Worm (Caenorhabditis elegans) whole organism, L1 larva: Measurements from ENCODE around the gene fkb-1.
A peak's percentile ranks its signal among the peaks of the same experiment; 100 is the strongest.

ENCODE experiments used
- ama-1 ChIP-seq: fragments of 150-350 bp; optimal IDR thresholded peaks from 2 replicates; lab custom pipeline; 2014
- ceh-63 ChIP-seq: fragments of 200-800 bp; sonication (Bioruptor generic); optimal IDR thresholded peaks from 2 replicates; lab custom pipeline; 2018; ENCODE audit warnings: mild to moderate bottlenecking, missing genetic modification characterization, missing compliant biosample characterization
- ceh-82 ChIP-seq, 3 experiments: fragments of 150-350 bp in 1 of 3; sonication (generic microtip) in 2 of 3; optimal IDR thresholded peaks; 2 replicates each; lab custom pipeline; 2014 to 2017; ENCODE audit warnings: missing biosample characterization in 3 of 3, missing genetic modification characterization in 3 of 3
- dpl-1 ChIP-seq, 3 experiments: fragments of 150-350 bp in 2 of 3; sonication (generic microtip) in 1 of 3; optimal IDR thresholded peaks; 2 replicates each; lab custom pipeline; 2014 to 2017; ENCODE audit warnings: missing biosample characterization in 3 of 3, missing genetic modification characterization in 3 of 3, missing genetic modification reagents in 3 of 3
- fkh-10 ChIP-seq: sonication (generic microtip); optimal IDR thresholded peaks from 2 replicates; lab custom pipeline; 2017; ENCODE audit warnings: missing biosample characterization, missing genetic modification reagents, missing genetic modification characterization
- lin-35 ChIP-seq, 2 experiments: fragments of 150-350 bp; optimal IDR thresholded peaks; 2 replicates each; lab custom pipeline; 2014; ENCODE audit warnings: missing biosample characterization in 2 of 2, missing genetic modification characterization in 2 of 2, missing genetic modification reagents in 2 of 2
- lsy-2 ChIP-seq, 2 experiments: fragments of 150-350 bp; optimal IDR thresholded peaks; 2 replicates each; lab custom pipeline; 2014; ENCODE audit warnings: missing biosample characterization in 2 of 2, missing genetic modification characterization in 2 of 2
- nhr-11 ChIP-seq: fragments of 150-350 bp; optimal IDR thresholded peaks from 2 replicates; lab custom pipeline; 2014; ENCODE audit warnings: missing biosample characterization, missing genetic modification characterization
- nhr-28 ChIP-seq: fragments of 150-350 bp; optimal IDR thresholded peaks from 2 replicates; lab custom pipeline; 2014; ENCODE audit warnings: missing biosample characterization, missing genetic modification characterization
- sox-4 ChIP-seq: sonication (generic microtip); optimal IDR thresholded peaks from 2 replicates; lab custom pipeline; 2016; ENCODE audit warnings: missing genetic modification characterization, missing compliant biosample characterization
- unc-130 ChIP-seq: fragments of 150-350 bp; optimal IDR thresholded peaks from 2 replicates; lab custom pipeline; 2017; ENCODE audit warnings: missing biosample characterization, missing genetic modification characterization, inconsistent platforms
- unc-86 ChIP-seq: sonication (generic microtip); optimal IDR thresholded peaks from 2 replicates; lab custom pipeline; 2016; ENCODE audit warnings: missing genetic modification characterization, missing compliant biosample characterization

ce11 chrIV:11006383-11006782, 30.0 kb upstream of the fkb-1 start:
- no peak for TF ChIP-seq nhr-28 (tag; lab: Kevin White, UChicago)
- no peak for TF ChIP-seq ama-1 (lab: Kevin White, UChicago)
- TF ChIP-seq lsy-2 (tag; optimal IDR thresholded peaks at IDR 0.05; lab: Kevin White, UChicago): peak in 1 of 2 experiments; percentile 9
- TF ChIP-seq dpl-1 (GFP tag; optimal IDR thresholded peaks at IDR 0.05; lab: Kevin White, UChicago): no peak
- no peak for TF ChIP-seq ceh-63 (GFP tag; lab: Kevin White, UChicago)
- TF ChIP-seq sox-4 (tag; lab: Kevin White, UChicago): no peak
- TF ChIP-seq unc-130 (tag; lab: Kevin White, UChicago): no peak
- TF ChIP-seq fkh-10: no peak
- TF ChIP-seq ceh-82 (tag; optimal IDR thresholded peaks at IDR 0.05; lab: Kevin White, UChicago): no peak
- TF ChIP-seq unc-86 (tag; lab: Kevin White, UChicago): no peak
- TF ChIP-seq lin-35 (GFP tag; optimal IDR thresholded peaks at IDR 0.05; lab: Kevin White, UChicago): no peak
- TF ChIP-seq nhr-11 (tag; lab: Kevin White, UChicago): no peak
